Worm (Caenorhabditis elegans) whole organism, L3 larva: ENCODE data around the gene ZK632.10.

ENCODE experiments used
- ama-1 ChIP-seq: fragments of 150-350 bp; optimal IDR thresholded peaks from 2 replicates; lab custom pipeline; 2018
- ceh-82 ChIP-seq: fragments of 150-350 bp; optimal IDR thresholded peaks from 2 replicates; lab custom pipeline; 2014; ENCODE audit warnings: missing biosample characterization, missing genetic modification characterization
- egl-27 ChIP-seq: sonication (generic microtip); optimal IDR thresholded peaks from 4 replicates; lab custom pipeline; 2017; ENCODE audit warnings: missing biosample characterization, missing genetic modification reagents, missing genetic modification characterization
- egl-5 ChIP-seq: fragments of 150-350 bp; optimal IDR thresholded peaks from 2 replicates; lab custom pipeline; 2017; ENCODE audit warnings: missing biosample characterization, missing genetic modification reagents, missing genetic modification characterization, inconsistent platforms
- fkh-10 ChIP-seq: sonication (generic microtip); optimal IDR thresholded peaks from 2 replicates; lab custom pipeline; 2017; ENCODE audit warnings: missing biosample characterization, missing genetic modification reagents, missing genetic modification characterization
- nhr-11 ChIP-seq: fragments of 150-350 bp; optimal IDR thresholded peaks from 2 replicates; lab custom pipeline; 2014; ENCODE audit warnings: missing biosample characterization, missing genetic modification characterization
- nhr-12 ChIP-seq: fragments of 150-350 bp; optimal IDR thresholded peaks from 2 replicates; lab custom pipeline; 2014; ENCODE audit warnings: missing biosample characterization, missing genetic modification characterization
- nhr-76 ChIP-seq: fragments of 150-350 bp; sonication (generic microtip); optimal IDR thresholded peaks from 5 replicates; lab custom pipeline; 2014; ENCODE audit warnings: missing biosample characterization, missing genetic modification characterization
- unc-62 ChIP-seq: fragments of 150-350 bp; sonication (generic microtip); optimal IDR thresholded peaks from 4 replicates; lab custom pipeline; 2014; ENCODE audit warnings: missing biosample characterization, missing genetic modification reagents, missing genetic modification characterization

DNA sequence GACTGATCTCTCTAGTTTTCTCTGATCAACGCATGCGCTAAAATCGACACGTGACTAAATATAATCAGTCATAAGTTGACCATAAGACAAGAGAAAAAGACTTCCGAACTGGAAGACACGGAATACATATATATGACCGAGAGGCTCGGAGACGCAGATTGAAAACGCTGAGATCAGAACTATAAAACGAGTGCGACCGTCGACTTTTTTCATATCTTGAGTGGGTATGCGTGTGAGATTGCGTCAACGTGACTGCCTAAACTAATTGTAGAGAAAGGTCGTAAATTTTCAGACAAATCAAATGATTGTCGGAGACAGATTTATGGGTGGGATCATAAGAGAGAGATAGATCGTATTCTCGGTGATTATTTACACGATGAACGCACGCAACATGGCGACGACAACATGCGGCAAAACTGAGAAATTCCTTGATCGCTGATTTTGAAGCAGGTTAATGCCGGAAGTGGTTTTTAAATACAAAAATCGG lies 19.9 kb downstream of the ZK632.10 start:
- TF ChIP-seq ama-1 (lab: Kevin White, UChicago) (peak; percentile 82), nhr-12 (tag; lab: Kevin White, UChicago) (no peak), egl-27 (tag; lab: Kevin White, UChicago) (no peak), egl-5 (tag; lab: Kevin White, UChicago) (no peak), unc-62 (GFP tag; lab: Kevin White, UChicago) (no peak), fkh-10 (GFP tag; lab: Kevin White, UChicago) (no peak), nhr-11 (tag; lab: Kevin White, UChicago) (no peak), nhr-76 (tag; lab: Kevin White, UChicago) (no peak), ceh-82 (tag; lab: Kevin White, UChicago) (no peak)
